Fruit fly (Drosophila melanogaster) whole organism, adult: ENCODE results near the gene Gr10a.

Source experiments
- CG11617 ChIP-seq: fragments of 200-800 bp; sonication (Bioruptor generic); optimal IDR thresholded peaks from 2 replicates; lab custom pipeline; 2017; ENCODE audit warnings: mild to moderate bottlenecking, missing biosample characterization, missing genetic modification reagents, missing genetic modification characterization
- CG12768 ChIP-seq: fragments of 200-800 bp; sonication (Bioruptor generic); optimal IDR thresholded peaks from 2 replicates; lab custom pipeline; 2017; ENCODE audit warnings: missing biosample characterization, missing genetic modification characterization, mild to moderate bottlenecking, moderate library complexity, missing genetic modification reagents
- CG14711 ChIP-seq: fragments of 200-800 bp; sonication (Bioruptor generic); optimal IDR thresholded peaks from 2 replicates; lab custom pipeline; 2018; ENCODE audit warnings: missing biosample characterization, mild to moderate bottlenecking, missing genetic modification characterization, moderate library complexity
- CG1620 ChIP-seq: fragments of 200-800 bp; sonication (Bioruptor generic); optimal IDR thresholded peaks from 2 replicates; lab custom pipeline; 2016; ENCODE audit warnings: missing biosample characterization, missing genetic modification characterization
- CG33017 ChIP-seq: fragments of 200-800 bp; sonication (Bioruptor generic); optimal IDR thresholded peaks from 2 replicates; lab custom pipeline; 2018; ENCODE audit warnings: missing biosample characterization, mild to moderate bottlenecking, missing genetic modification characterization, moderate library complexity
- CG5204 ChIP-seq: fragments of 200-800 bp; sonication (Bioruptor generic); optimal IDR thresholded peaks from 2 replicates; lab custom pipeline; 2016; ENCODE audit warnings: missing biosample characterization, missing genetic modification characterization
- CG7045 ChIP-seq: fragments of 200-800 bp; sonication (Bioruptor generic); optimal IDR thresholded peaks from 2 replicates; lab custom pipeline; 2017; ENCODE audit warnings: missing biosample characterization, mild to moderate bottlenecking, missing genetic modification characterization
- CG7101 ChIP-seq: fragments of 200-800 bp; sonication (Bioruptor generic); optimal IDR thresholded peaks from 2 replicates; lab custom pipeline; 2018; ENCODE audit warnings: missing biosample characterization, mild to moderate bottlenecking, missing genetic modification characterization, moderate library complexity
- Clk ChIP-seq: fragments of 200-800 bp; sonication (Bioruptor generic); optimal IDR thresholded peaks from 2 replicates; lab custom pipeline; 2017; ENCODE audit warnings: missing biosample characterization, missing genetic modification characterization
- Crg-1 ChIP-seq: fragments of 200-800 bp; sonication (Bioruptor generic); optimal IDR thresholded peaks from 2 replicates; lab custom pipeline; 2016; ENCODE audit warnings: missing biosample characterization, missing genetic modification characterization
- Hr96 ChIP-seq: fragments of 200-800 bp; sonication (Bioruptor generic); optimal IDR thresholded peaks from 2 replicates; lab custom pipeline; 2016; ENCODE audit warnings: missing biosample characterization, missing genetic modification characterization
- Mnt ChIP-seq: fragments of 200-800 bp; sonication (Bioruptor generic); optimal IDR thresholded peaks from 2 replicates; lab custom pipeline; 2016; ENCODE audit warnings: missing biosample characterization, mild to moderate bottlenecking, missing genetic modification characterization
- bab1 ChIP-seq: fragments of 200-800 bp; sonication (Bioruptor generic); optimal IDR thresholded peaks from 3 replicates; lab custom pipeline; 2019; ENCODE audit warnings: missing biosample characterization, mild to moderate bottlenecking, missing genetic modification characterization, moderate library complexity
- cic ChIP-seq: fragments of 200-800 bp; sonication (Bioruptor generic); optimal IDR thresholded peaks from 2 replicates; lab custom pipeline; 2017; ENCODE audit warnings: missing biosample characterization, mild to moderate bottlenecking, missing genetic modification characterization, moderate library complexity
- cnc ChIP-seq, 2 experiments: fragments of >200 bp; optimal IDR thresholded peaks; 2 replicates each; lab custom pipeline; 2017
- kay ChIP-seq: fragments of 200-800 bp; sonication (Bioruptor generic); peaks from one replicate; lab custom pipeline; 2016; ENCODE audit warnings: missing biosample characterization, missing genetic modification characterization, borderline replicate concordance
- ovo ChIP-seq: fragments of 200-800 bp; sonication (Bioruptor generic); optimal IDR thresholded peaks from 2 replicates; lab custom pipeline; 2016; ENCODE audit warnings: missing biosample characterization, missing genetic modification characterization
- pad ChIP-seq: fragments of 200-800 bp; sonication (Bioruptor generic); optimal IDR thresholded peaks from 3 replicates; lab custom pipeline; 2017; ENCODE audit warnings: missing biosample characterization, missing genetic modification characterization, mild to moderate bottlenecking, moderate library complexity, missing genetic modification reagents
- tj ChIP-seq: fragments of 200-800 bp; sonication (Bioruptor generic); optimal IDR thresholded peaks from 3 replicates; lab custom pipeline; 2017; ENCODE audit warnings: missing biosample characterization, mild to moderate bottlenecking, missing genetic modification characterization, moderate library complexity
- toe ChIP-seq: fragments of 200-800 bp; sonication (Bioruptor generic); optimal IDR thresholded peaks from 2 replicates; lab custom pipeline; 2016; ENCODE audit warnings: missing biosample characterization, missing genetic modification characterization

Gene Gr10a

DNA sequence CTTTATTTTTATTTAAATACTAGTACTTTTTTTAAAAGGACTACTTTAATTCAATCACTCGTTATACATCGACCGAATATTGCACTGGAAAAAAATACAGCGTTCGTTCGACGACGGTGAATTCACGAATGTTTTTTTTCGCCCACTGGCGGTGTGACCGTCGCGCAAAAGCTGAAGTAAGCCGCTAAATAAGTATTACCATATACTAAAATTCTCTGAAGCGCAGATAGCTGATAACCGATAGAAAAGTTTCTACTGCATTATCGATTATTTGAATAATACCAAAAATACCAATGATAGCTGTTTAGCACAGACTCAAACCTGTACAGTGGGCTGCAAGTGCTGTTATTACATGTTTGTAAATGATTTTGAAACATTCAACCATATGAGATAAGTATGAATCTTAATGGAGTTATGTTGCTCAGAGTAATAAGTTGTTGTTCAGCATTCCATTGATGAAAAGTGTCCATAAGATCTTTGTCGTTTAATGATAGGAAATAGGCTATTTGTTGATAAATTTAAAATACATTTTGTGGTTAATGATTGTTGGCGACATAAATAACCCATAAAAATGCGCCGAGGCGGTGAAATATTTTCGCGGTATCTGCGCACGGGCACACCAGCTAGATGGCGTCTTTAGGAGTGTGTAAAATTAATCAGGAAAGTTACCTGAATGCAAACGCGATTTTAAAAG is 37.1 kb upstream of the Gr10a start, which contains the start of the genes Evi5 and HP5:
Gene Evi5 (minus strand): TSS at position 198 of the 694 bp plus-strand sequence.
Gene HP5 (plus strand): TSS at position 598 of the 694 bp plus-strand sequence.
- TF ChIP-seq CG33017 (tag; lab: Kevin White, UChicago) (no peak), cnc (optimal IDR thresholded peaks at IDR 0.05; lab: Kevin White, UChicago) (no peak), CG12768 (no peak), CG1620 (GFP tag; lab: Kevin White, UChicago) (peak; percentile 43), CG7101 (tag; lab: Kevin White, UChicago) (peak; percentile 56), toe (peak; percentile 25), bab1 (peak; percentile 33), kay (GFP tag; lab: Kevin White, UChicago) (no peak), Clk (GFP tag; lab: Kevin White, UChicago) (no peak), ovo (GFP tag; lab: Kevin White, UChicago) (peak; percentile 26), CG11617 (GFP tag; lab: Kevin White, UChicago) (peak; percentile 14), Crg-1 (GFP tag; lab: Kevin White, UChicago) (no peak), Mnt (GFP tag; lab: Kevin White, UChicago) (peak; percentile 35), cic (GFP tag; lab: Kevin White, UChicago) (no peak), pad (GFP tag; lab: Kevin White, UChicago) (peak; percentile 26), CG7045 (GFP tag; lab: Kevin White, UChicago) (no peak), tj (no peak), CG5204 (GFP tag; lab: Kevin White, UChicago) (no peak), CG14711 (tag; lab: Kevin White, UChicago) (peak; percentile 24), Hr96 (no peak)

DNA sequence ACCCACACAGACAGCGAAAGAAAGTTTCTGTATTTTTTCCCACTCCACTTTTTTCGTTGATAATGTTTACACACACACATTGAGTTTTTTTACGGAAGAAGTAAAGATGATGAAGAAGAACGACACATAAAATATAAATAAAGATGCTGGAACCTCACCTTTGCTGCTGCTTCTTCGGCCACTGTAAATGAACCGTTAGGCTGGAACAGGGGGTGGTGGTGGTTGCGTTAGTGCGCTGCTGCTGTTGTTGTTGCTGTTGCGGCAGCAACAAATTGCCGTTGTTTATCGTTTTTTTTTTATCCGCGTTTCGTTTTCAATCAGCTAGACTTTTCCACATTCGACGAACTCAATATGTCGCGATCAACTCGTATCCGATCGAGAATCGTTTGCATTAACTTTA is 36.4 kb upstream of the Gr10a start:
- TF ChIP-seq ovo (GFP tag; lab: Kevin White, UChicago), result peak; percentile 47
- no peak for TF ChIP-seq cnc (optimal IDR thresholded peaks at IDR 0.05; lab: Kevin White, UChicago)
- no peak for TF ChIP-seq CG7101 (tag; lab: Kevin White, UChicago)

- TF ChIP-seq CG7101 (tag; lab: Kevin White, UChicago) (peak; percentile 30), pad (GFP tag; lab: Kevin White, UChicago) (no peak), Crg-1 (GFP tag; lab: Kevin White, UChicago) (no peak), Clk (GFP tag; lab: Kevin White, UChicago) (peak; percentile 39), Hr96 (peak; percentile 36), CG12768 (no peak), CG7045 (GFP tag; lab: Kevin White, UChicago) (peak; percentile 47), CG5204 (GFP tag; lab: Kevin White, UChicago) (no peak), cic (GFP tag; lab: Kevin White, UChicago) (peak; percentile 17), tj (peak; percentile 14), ovo (GFP tag; lab: Kevin White, UChicago) (no peak), cnc (optimal IDR thresholded peaks at IDR 0.05; lab: Kevin White, UChicago) (no peak), Mnt (GFP tag; lab: Kevin White, UChicago) (peak; percentile 15), kay (GFP tag; lab: Kevin White, UChicago) (no peak), CG33017 (tag; lab: Kevin White, UChicago) (no peak), bab1 (peak; percentile 42), CG1620 (GFP tag; lab: Kevin White, UChicago) (no peak), CG14711 (tag; lab: Kevin White, UChicago) (peak; percentile 39), toe (no peak), CG11617 (GFP tag; lab: Kevin White, UChicago) (no peak)
Measured at dm6 chrX:11452846-11453391, 35.7 kb upstream of the Gr10a start.

- peak; percentile 12 for TF ChIP-seq bab1
- no peak for TF ChIP-seq CG12768
Measured at dm6 chrX:11451630-11452029, 34.4 kb upstream of the Gr10a start.

DNA sequence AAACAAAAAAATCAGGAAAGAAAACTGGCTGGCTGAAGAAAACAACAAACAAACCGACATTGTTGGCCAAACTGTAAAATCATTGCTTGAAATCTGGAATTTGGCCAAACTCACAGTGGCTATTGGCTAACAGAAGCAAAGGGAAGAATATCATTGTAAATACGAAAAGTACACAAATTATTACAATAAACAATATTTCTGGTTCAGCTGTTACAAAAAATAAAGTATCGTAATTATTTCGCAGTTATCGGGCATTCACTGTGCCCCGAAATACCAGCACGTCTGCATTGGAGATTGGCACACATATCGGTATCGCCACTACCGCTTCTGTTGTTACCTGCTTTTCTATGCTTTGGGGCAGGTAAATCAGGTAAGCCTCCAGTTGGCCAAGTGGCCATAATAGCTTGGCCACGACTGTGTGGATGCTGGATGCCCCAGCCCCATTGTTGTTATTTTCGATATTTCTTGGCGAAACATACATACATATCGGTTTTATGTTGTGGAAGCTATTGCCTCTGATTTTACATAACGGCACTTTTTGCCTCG is 33.9 kb upstream of the Gr10a start:
- TF ChIP-seq Mnt (GFP tag; lab: Kevin White, UChicago), result no peak
- peak; percentile 57 for TF ChIP-seq bab1

- no peak for TF ChIP-seq Hr96
- TF ChIP-seq Clk (GFP tag; lab: Kevin White, UChicago), result no peak
- TF ChIP-seq cnc (optimal IDR thresholded peaks at IDR 0.05; lab: Kevin White, UChicago), result no peak
- TF ChIP-seq tj, result no peak
- TF ChIP-seq CG12768, result no peak
- TF ChIP-seq kay (GFP tag; lab: Kevin White, UChicago), result no peak
- no peak for TF ChIP-seq CG7101 (tag; lab: Kevin White, UChicago)
- TF ChIP-seq CG7045 (GFP tag; lab: Kevin White, UChicago), result no peak
- TF ChIP-seq bab1, result no peak
- TF ChIP-seq Crg-1 (GFP tag; lab: Kevin White, UChicago), result no peak
- no peak for TF ChIP-seq Mnt (GFP tag; lab: Kevin White, UChicago)
- TF ChIP-seq cic (GFP tag; lab: Kevin White, UChicago), result no peak
Measured at dm6 chrX:11450406-11450805, 33.2 kb upstream of the Gr10a start.
